Fruit fly (Drosophila melanogaster): Measurements from ENCODE around the gene CG2926.

CG2926 gene

DNA sequence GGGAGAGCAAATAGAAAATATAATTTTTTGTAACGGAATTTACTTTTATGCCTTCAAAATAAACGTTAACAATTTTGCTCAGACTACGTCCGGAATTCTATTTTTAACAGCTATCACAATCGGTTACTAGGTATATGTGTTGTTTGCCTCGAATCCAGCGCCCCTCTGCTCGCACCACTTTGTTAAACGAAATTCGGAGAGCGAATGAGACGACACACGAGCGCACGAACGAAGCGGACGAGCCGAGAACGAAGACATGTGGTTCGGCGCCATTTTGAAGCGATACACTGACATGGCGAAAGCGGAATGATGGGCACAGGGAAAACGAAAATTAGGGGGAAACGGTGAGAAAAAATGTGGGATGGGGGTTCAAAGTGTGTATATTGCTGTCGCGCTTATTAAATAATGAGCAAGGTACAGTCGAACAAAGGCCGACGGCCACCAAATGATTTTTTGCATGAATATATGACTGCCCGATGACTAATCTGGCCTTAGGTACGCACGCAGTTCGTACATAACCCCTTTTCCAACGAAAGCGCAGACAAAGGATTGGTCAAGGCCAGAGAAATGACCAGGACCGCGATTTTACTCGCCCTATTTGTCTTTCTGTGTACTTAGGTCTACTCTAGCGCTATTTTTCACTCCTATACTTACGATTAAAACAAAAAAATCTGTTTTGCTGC lies 12.3 kb upstream of the CG2926 start:
- TF ChIP-seq Sin3A (optimal IDR thresholded peaks at IDR 0.05) (no peak), Myc (optimal IDR thresholded peaks at IDR 0.05) (no peak), psq (optimal IDR thresholded peaks at IDR 0.05) (no peak), ttk (optimal IDR thresholded peaks at IDR 0.05) (no peak), insv (optimal IDR thresholded peaks at IDR 0.05) (no peak), h (optimal IDR thresholded peaks at IDR 0.05) (no peak)

DNA sequence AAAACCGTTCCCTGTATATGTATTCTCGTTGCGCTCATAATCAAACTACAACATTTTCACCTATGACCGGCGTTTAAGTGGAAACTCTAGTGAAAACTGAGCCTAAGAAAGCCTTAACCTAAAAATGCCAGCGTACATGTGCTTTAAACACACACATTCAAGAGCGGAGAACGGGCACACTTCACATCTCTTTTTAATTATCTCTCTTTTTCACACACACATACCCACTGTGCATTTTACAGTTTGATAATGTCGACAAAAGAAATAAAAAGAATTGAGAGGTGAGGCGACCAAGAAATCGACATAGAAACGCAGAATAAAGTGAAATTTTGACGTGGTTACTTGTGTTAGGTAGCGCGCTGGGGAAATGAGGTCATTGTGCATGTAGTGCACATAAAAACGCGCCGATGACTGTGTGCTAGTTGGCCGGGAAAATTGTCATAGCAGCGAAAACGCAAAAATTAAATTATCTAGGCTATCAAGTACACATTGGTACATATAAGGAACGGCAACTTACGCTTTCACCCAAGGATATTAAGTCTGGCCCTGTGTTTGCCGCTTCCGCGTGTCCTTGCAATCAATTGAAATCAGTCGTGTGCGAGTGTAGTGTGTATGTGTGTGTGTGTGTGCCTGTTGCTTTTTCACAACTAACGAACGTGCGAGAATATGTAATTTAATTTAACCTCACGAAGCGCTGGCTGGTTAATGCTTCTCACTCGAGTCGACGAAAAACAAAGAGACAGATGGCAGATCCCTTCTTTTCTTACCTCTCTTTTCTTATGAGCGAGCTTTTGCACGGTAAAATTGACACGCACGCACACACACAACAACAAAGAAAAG lies 11.6 kb upstream of the CG2926 start:
- TF ChIP-seq insv (optimal IDR thresholded peaks at IDR 0.05) (no peak), Sin3A (optimal IDR thresholded peaks at IDR 0.05) (no peak), h (optimal IDR thresholded peaks at IDR 0.05) (no peak), psq (optimal IDR thresholded peaks at IDR 0.05) (no peak)

DNA sequence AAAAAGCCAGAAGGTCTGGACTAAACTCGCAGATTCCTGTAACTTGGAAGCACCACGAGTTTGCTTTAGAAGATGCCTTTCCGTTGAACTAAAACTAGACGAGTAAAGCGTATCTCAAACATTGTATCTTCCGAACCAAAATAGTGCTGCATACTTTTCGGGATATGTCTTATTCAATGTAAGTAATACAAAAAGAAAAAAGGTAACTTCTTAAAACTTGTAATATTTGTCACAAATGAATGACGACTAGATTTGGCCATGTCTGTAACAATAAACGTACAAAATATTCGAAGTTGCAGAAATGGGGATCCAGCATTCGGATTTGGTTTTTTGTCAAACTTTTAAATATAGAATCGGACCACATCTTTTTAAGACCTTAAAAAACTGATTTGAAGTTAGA lies 6.7 kb upstream of the CG2926 start:
- TF ChIP-seq Sin3A (optimal IDR thresholded peaks at IDR 0.05) = no peak
- no peak for TF ChIP-seq psq (optimal IDR thresholded peaks at IDR 0.05)
- TF ChIP-seq h (optimal IDR thresholded peaks at IDR 0.05) = no peak
- no peak for TF ChIP-seq insv (optimal IDR thresholded peaks at IDR 0.05)
- no peak for TF ChIP-seq ttk (optimal IDR thresholded peaks at IDR 0.05)
- no peak for TF ChIP-seq Myc (optimal IDR thresholded peaks at IDR 0.05)

DNA sequence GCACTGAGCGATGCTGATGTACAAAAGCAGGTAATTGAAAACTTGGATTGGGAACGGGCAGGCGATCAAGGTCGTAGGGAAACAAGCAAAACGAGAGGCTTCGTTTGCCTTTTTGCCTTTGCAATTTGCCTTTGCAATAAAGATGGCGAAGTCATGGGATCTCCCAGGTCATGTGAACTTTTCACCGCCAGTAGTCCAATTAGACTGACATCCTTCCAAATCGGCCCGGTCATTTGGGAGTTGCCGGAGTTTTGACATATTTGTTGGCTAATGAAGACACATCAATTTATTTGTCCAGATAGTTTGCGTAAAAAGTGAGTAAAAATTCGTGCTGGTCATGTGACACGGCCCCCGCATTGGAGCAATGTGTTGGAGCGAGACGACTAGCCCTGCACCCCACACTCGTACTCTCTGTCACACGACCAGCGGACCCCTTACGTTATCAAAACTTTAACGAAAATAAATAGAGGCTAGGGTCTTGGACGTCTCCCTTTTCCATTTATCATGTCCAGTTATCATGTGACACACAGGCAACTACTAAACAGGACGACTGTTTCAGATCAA lies 3.9 kb upstream of the CG2926 start:
- TF ChIP-seq h (optimal IDR thresholded peaks at IDR 0.05) (no peak), insv (optimal IDR thresholded peaks at IDR 0.05) (no peak), psq (optimal IDR thresholded peaks at IDR 0.05) (no peak), ttk (optimal IDR thresholded peaks at IDR 0.05) (no peak), Sin3A (optimal IDR thresholded peaks at IDR 0.05) (no peak), Myc (optimal IDR thresholded peaks at IDR 0.05) (no peak)

DNA sequence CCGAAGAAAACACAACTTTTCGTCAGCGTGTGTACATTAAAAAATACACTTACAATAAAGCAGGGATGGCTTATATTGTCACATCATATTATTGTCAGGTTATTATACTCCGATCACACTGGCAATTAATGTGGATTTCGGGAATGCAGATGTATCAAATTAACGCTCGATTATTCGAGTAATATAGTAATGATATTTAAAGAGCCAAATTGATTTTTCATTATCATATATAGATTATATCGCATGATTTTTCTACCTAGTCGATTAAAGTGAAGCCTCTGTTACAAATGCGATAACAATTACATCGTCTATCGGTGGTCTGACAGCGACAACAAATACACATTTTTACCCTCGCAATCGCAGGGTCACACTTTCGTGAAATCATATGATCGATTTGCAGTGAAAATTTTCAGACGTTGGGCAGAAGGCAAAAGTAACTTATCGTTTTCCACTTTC lies 3.2 kb upstream of the CG2926 start, which contains the start of the genes noi and Vha26:
noi (minus strand) TSS at position 62 of the 456 bp plus-strand sequence.
Vha26 (plus strand) TSS at position 366 of the 456 bp plus-strand sequence.
- TF ChIP-seq Myc (optimal IDR thresholded peaks at IDR 0.05) (no peak), Sin3A (optimal IDR thresholded peaks at IDR 0.05) (no peak), psq (optimal IDR thresholded peaks at IDR 0.05) (no peak), insv (optimal IDR thresholded peaks at IDR 0.05) (no peak), h (optimal IDR thresholded peaks at IDR 0.05) (no peak), ttk (optimal IDR thresholded peaks at IDR 0.05) (no peak)

DNA sequence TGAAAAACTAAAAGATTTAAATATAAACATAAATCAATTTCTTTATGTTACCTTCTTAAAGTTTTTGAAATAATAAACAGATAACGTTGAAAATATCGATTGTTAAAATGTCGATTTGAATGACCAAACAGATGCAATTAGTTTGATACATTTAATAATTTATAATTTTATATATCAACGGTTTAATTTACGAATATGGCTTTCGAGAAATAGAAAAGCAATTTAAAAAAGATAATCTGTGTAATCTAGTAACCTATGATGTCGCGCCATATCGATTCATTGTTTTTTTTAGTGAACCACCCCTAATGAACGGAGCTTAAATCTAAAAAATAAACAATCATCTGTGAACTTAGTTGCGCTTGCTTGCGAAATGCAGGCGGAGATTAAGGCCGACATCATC lies 393 bp upstream of the CG2926 start, which contains the start of gene PolZ2:
PolZ2 (plus strand) TSS at position 301 of the 400 bp plus-strand sequence.
- TF ChIP-seq Myc (optimal IDR thresholded peaks at IDR 0.05) = no peak
- TF ChIP-seq ttk (optimal IDR thresholded peaks at IDR 0.05) = no peak
- TF ChIP-seq Sin3A (optimal IDR thresholded peaks at IDR 0.05) = no peak
- TF ChIP-seq psq (optimal IDR thresholded peaks at IDR 0.05) = no peak
- TF ChIP-seq insv (optimal IDR thresholded peaks at IDR 0.05) = no peak
- TF ChIP-seq h (optimal IDR thresholded peaks at IDR 0.05) = no peak

DNA sequence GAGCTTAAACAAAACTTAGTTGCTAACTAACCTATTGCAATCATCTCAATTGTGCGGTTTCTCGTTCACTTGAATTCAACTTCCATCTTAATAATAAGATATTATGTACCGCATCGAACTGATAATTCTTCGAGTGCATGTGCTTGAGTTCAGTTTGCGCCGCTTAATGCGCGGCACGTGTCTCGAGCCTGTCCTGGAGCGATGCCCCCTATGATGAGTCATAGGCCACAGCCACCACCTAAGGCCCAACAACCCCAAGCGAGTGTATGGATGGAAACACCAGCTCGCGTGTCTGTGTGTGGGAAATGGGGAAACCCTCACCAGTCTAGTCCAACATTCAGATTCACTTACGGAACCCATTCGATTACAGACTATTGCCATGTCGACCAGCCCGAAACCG lies 14.3 kb downstream of the CG2926 start:
- TF ChIP-seq psq (optimal IDR thresholded peaks at IDR 0.05) (no peak), ttk (optimal IDR thresholded peaks at IDR 0.05) (no peak), h (optimal IDR thresholded peaks at IDR 0.05) (no peak), Sin3A (optimal IDR thresholded peaks at IDR 0.05) (no peak), insv (optimal IDR thresholded peaks at IDR 0.05) (no peak), Myc (optimal IDR thresholded peaks at IDR 0.05) (no peak)

DNA sequence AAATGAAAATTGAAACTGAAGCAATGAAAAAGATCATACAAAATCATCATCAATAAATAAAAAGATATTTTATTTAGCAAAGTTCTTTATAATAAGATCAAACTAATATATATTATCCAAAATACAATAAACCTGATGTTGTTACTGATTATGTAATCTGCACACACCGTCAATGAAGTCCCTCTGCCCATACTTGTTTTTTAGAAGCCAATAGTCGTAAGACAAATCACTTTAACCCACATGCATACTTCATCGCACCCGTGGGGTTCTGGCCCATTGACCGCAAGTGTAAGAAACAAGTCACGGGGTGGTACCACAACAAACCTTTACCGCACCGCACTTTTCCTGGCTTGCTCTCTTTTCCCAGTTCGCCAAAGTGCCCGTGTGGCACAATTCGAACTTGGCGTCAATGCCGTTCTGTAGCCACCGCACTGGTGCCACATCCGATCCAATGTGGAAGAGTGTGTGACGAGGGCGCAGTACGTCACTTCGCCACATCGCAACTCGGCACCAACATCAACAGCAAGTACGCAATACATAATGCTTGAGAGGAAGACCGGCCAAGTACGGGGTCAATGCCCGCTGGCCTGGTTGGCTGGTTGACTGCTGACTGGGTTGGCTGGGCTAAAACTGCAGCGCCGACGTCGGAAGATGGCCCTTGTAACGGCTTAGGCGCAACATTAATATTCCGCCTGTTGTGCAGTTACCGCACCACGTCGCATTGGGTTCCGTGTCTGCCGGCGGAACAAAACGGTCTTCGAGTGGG lies 15.1 kb downstream of the CG2926 start:
- TF ChIP-seq h (optimal IDR thresholded peaks at IDR 0.05) (no peak), Myc (optimal IDR thresholded peaks at IDR 0.05) (no peak), Sin3A (optimal IDR thresholded peaks at IDR 0.05) (no peak), psq (optimal IDR thresholded peaks at IDR 0.05) (no peak), ttk (optimal IDR thresholded peaks at IDR 0.05) (no peak), insv (optimal IDR thresholded peaks at IDR 0.05) (no peak)

DNA sequence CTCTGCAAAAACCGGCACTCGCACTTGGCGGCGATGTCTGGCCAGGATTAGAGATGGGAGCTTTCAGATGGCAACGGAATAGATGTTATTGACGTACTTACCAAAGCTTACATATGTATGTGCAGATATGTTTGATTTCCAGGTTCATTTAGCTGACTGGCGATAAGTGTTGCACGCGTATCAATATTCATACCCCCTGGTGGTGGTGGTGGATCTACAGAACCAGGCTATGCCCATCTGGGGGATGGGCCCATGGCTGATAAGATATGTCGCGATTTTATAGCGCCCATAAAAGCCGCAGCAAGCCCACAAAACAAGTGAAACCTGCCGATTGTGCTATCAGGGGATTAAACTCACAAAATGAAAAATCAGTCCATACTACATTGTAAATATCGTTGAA lies 16.4 kb downstream of the CG2926 start:
- no peak for TF ChIP-seq ttk (optimal IDR thresholded peaks at IDR 0.05)
- TF ChIP-seq Myc (optimal IDR thresholded peaks at IDR 0.05) = no peak
- no peak for TF ChIP-seq h (optimal IDR thresholded peaks at IDR 0.05)
- no peak for TF ChIP-seq insv (optimal IDR thresholded peaks at IDR 0.05)
- TF ChIP-seq psq (optimal IDR thresholded peaks at IDR 0.05) = no peak
- no peak for TF ChIP-seq Sin3A (optimal IDR thresholded peaks at IDR 0.05)

DNA sequence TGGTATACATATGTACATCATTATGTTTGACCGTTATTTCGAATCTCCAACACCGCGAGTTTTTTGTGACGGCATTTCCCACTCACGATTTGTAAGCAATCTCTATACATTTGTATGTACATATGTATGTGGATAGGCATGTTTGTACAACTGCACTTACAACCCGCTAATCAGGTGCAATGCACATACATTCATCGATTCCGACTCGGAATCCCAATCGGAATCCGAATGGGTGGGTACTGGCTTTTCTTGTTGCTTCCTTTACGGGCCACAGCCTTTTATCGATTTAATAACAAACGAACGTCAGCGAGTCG lies 16.8 kb downstream of the CG2926 start:
- TF ChIP-seq Myc (optimal IDR thresholded peaks at IDR 0.05) (no peak), Sin3A (optimal IDR thresholded peaks at IDR 0.05) (no peak), h (optimal IDR thresholded peaks at IDR 0.05) (no peak), psq (optimal IDR thresholded peaks at IDR 0.05) (no peak), ttk (optimal IDR thresholded peaks at IDR 0.05) (no peak), insv (optimal IDR thresholded peaks at IDR 0.05) (no peak)

DNA sequence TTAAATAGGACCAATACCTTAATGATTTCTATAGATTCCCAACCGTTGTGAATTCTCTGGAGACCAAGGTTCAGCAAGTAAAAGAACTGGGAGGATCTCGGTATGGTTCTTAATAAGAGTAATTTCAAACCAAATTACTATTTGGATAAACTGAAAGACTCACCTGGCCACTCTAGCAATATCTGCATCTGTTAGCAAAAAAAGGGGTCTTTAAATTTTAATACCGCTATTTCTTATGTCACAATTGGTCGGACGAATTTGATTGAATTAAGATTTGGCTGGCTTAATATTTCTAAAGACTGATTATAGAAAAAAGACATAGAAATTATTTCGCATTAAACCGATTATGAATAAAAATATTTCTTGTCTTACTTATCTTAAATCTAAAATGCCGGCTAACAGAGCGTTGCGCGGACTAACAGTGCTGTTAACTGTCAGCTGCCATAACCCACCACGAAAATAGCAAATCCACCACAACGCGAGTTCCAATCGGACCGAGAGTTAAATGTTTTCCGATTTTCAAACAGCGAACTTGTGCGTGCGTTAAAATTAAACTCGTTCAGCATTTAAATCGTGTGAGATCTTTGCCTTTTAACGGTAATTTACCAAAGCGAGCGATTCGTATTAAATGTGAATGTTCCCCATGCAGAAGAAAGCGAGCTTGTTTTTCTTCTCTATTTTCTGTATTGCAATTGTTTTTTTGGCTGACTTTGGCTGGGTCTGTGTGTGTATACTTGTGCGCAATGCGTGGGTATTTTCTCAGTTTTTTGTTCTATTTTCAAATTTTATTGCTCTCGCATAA lies 17.3 kb downstream of the CG2926 start, which contains the start of gene CRMP:
CRMP (plus strand) TSS at position 474 of the 802 bp plus-strand sequence.
- TF ChIP-seq ttk (optimal IDR thresholded peaks at IDR 0.05) (no peak), Myc (optimal IDR thresholded peaks at IDR 0.05) (no peak), insv (optimal IDR thresholded peaks at IDR 0.05) (no peak), h (optimal IDR thresholded peaks at IDR 0.05) (no peak), psq (optimal IDR thresholded peaks at IDR 0.05) (no peak), Sin3A (optimal IDR thresholded peaks at IDR 0.05) (no peak)
